Fruit fly (Drosophila melanogaster) whole organism, prepupa: Measurements from ENCODE around the gene Psa.

ENCODE experiments used
- CG11902 ChIP-seq: fragments of 200-800 bp; sonication (Bioruptor generic); optimal IDR thresholded peaks from 3 replicates; lab custom pipeline; 2016; ENCODE audit warnings: missing biosample characterization, missing genetic modification characterization
- CG1621 ChIP-seq: fragments of 200-800 bp; sonication (Bioruptor generic); optimal IDR thresholded peaks from 3 replicates; lab custom pipeline; 2018; ENCODE audit warnings: missing biosample characterization, mild to moderate bottlenecking, missing genetic modification characterization
- CG16779 ChIP-seq: fragments of 200-800 bp; sonication (Bioruptor generic); optimal IDR thresholded peaks from 3 replicates; lab custom pipeline; 2017; ENCODE audit warnings: missing biosample characterization, mild to moderate bottlenecking, missing genetic modification characterization
- CG32006 ChIP-seq: fragments of 200-800 bp; sonication (Bioruptor generic); optimal IDR thresholded peaks from 3 replicates; lab custom pipeline; 2017; ENCODE audit warnings: missing biosample characterization, mild to moderate bottlenecking, missing genetic modification characterization
- CG8632 ChIP-seq: fragments of 200-800 bp; sonication (Bioruptor generic); optimal IDR thresholded peaks from 3 replicates; lab custom pipeline; 2016; ENCODE audit warnings: missing biosample characterization, missing genetic modification characterization
- Ets96B ChIP-seq: fragments of 200-800 bp; optimal IDR thresholded peaks from 2 replicates; lab custom pipeline; 2019; ENCODE audit warnings: missing biosample characterization, mild to moderate bottlenecking, missing genetic modification characterization, moderate library complexity
- OdsH ChIP-seq: fragments of 200-800 bp; sonication (Bioruptor generic); optimal IDR thresholded peaks from 3 replicates; lab custom pipeline; 2016; ENCODE audit warnings: missing biosample characterization, missing genetic modification characterization
- Smox ChIP-seq: fragments of 200-800 bp; sonication (Bioruptor generic); optimal IDR thresholded peaks from 3 replicates; lab custom pipeline; 2016; ENCODE audit warnings: missing biosample characterization, missing genetic modification characterization
- Sox15 ChIP-seq: fragments of 200-800 bp; sonication (Bioruptor generic); optimal IDR thresholded peaks from 3 replicates; lab custom pipeline; 2016; ENCODE audit warnings: missing biosample characterization, missing genetic modification characterization
- dsx ChIP-seq: fragments of 200-800 bp; optimal IDR thresholded peaks from 3 replicates; lab custom pipeline; 2019; ENCODE audit warnings: missing biosample characterization, mild to moderate bottlenecking, missing genetic modification characterization, moderate library complexity; ENCODE audit not compliant: poor library complexity, severe bottlenecking
- eg ChIP-seq: fragments of 200-800 bp; sonication (Bioruptor generic); IDR thresholded peaks from 3 replicates; pipeline ENCODE4 v1.3.6; 2022; ENCODE audit warnings: missing biosample characterization, missing genetic modification characterization
- topi ChIP-seq: fragments of 200-800 bp; sonication (Bioruptor generic); optimal IDR thresholded peaks from 3 replicates; lab custom pipeline; 2016; ENCODE audit warnings: missing biosample characterization, missing genetic modification characterization
- vri ChIP-seq: fragments of 200-800 bp; sonication (Bioruptor generic); optimal IDR thresholded peaks from 3 replicates; lab custom pipeline; 2016; ENCODE audit warnings: missing biosample characterization, mild to moderate bottlenecking, missing genetic modification characterization

DNA sequence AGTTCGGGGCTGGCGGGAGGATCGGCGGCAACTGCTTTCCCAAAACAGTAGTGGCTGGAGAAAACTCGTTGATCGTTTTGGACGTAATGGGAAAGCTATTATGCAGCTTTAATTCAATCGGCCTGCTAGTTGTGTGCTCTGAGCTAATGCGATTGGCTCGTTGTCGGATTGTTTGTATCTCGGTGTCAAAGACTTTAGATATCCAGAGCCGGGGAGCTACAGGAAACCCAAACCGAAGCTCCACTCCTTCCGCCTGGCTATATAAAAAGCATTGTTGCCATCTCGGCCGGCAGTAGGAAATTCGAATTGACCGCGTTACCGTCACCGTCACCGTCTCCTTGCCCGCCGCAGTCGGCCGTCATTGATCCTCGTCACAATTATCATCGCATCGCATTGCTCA is 62.4 kb downstream of the Psa start, which contains the start of gene CG12003:
- TF ChIP-seq CG8632 (GFP tag; lab: Kevin White, UChicago) (no peak), CG16779 (tag; lab: Kevin White, UChicago) (no peak), OdsH (no peak), Sox15 (no peak), CG1621 (tag; lab: Kevin White, UChicago) (no peak), vri (GFP tag; lab: Kevin White, UChicago) (no peak), dsx (GFP tag; lab: Kevin White, UChicago) (no peak), CG11902 (GFP tag; lab: Kevin White, UChicago) (no peak), Ets96B (no peak), topi (GFP tag; lab: Kevin White, UChicago) (no peak), CG32006 (GFP tag; lab: Kevin White, UChicago) (no peak), eg (no peak), Smox (GFP tag; lab: Kevin White, UChicago) (no peak)
